Worm (Caenorhabditis elegans): ENCODE measurements around the gene Y66D12A.30.

DNA sequence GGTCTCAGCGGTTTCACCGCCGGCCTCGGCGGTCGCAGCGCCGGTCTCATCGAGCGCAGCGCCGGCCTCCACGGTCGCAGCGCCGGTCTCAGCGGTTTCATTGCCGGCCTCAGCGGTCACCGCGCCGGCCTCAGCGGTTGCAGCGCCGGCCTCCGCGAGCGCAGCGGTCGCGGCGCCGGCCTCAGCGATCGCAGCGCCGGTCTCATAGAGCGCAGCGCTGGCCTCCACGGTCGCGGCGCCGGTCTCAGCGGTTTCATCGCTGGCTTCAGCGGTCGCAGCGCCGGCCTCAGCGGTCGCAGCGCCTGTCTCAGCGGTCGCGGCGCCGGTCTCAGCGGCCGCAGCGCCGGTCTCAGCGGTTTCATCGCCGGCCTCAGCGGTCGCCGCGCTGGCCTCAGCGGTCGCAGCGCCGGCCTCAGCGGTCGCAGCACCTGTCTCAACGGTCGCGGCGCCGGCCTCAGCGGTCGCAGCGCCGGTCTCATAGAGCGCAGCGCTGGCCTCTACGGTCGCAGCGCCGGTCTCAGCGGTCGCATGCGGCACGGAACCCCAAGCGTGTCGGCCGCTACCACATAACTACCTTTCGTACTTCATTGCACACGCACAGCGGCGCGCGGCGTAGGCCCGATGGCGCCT, 2.1 kb downstream of the Y66D12A.30 start:
- no peak for TF ChIP-seq ztf-11 (tag; optimal IDR thresholded peaks at IDR 0.05)
- TF ChIP-seq unc-39 (tag; optimal IDR thresholded peaks at IDR 0.05): no peak
- TF ChIP-seq flh-1 (GFP tag; optimal IDR thresholded peaks at IDR 0.05): no peak
